Fruit fly (Drosophila melanogaster) whole organism, embryonic: ENCODE measurements around the gene dmrt93B.

Experiments used
- Aef1 ChIP-seq: fragments of 200-800 bp; sonication (Bioruptor generic); IDR thresholded peaks from 3 replicates; pipeline ENCODE4 v1.3.6; 2022; ENCODE audit warnings: missing biosample characterization, missing genetic modification characterization
- CG10959 ChIP-seq: fragments of 200-800 bp; sonication (Bioruptor generic); IDR thresholded peaks from 2 replicates; pipeline ENCODE4 v1.3.6; 2022; ENCODE audit warnings: missing biosample characterization, missing genetic modification characterization
- CG13287 ChIP-seq: fragments of 200-800 bp; sonication (Bioruptor generic); IDR thresholded peaks from 2 replicates; pipeline ENCODE4 v1.3.6; 2022; ENCODE audit warnings: missing biosample characterization, missing genetic modification characterization; ENCODE audit not compliant: partially characterized antibody
- CG13424 ChIP-seq: fragments of 200-800 bp; sonication (Bioruptor generic); optimal IDR thresholded peaks from 2 replicates; lab custom pipeline; 2019; ENCODE audit warnings: missing biosample characterization, mild to moderate bottlenecking, missing genetic modification characterization, moderate library complexity
- CG14014 ChIP-seq: fragments of 200-800 bp; sonication (Bioruptor generic); IDR thresholded peaks from 2 replicates; pipeline ENCODE4 v1.3.6; 2022; ENCODE audit warnings: missing biosample characterization, missing genetic modification characterization
- CG15011 ChIP-seq: fragments of 200-800 bp; sonication (Bioruptor generic); optimal IDR thresholded peaks from 3 replicates; lab custom pipeline; 2018; ENCODE audit warnings: missing biosample characterization, mild to moderate bottlenecking, missing genetic modification characterization
- CG15514 ChIP-seq: fragments of 200-800 bp; sonication (Bioruptor generic); optimal IDR thresholded peaks from 3 replicates; lab custom pipeline; 2017; ENCODE audit warnings: missing biosample characterization, missing genetic modification characterization, mild to moderate bottlenecking, moderate library complexity, missing genetic modification reagents
- CG17186 ChIP-seq: fragments of 200-800 bp; sonication (Bioruptor generic); optimal IDR thresholded peaks from 3 replicates; lab custom pipeline; 2017; ENCODE audit warnings: missing biosample characterization, missing genetic modification reagents, missing genetic modification characterization
- CG17568 ChIP-seq: fragments of 200-800 bp; sonication (Bioruptor generic); optimal IDR thresholded peaks from 2 replicates; lab custom pipeline; 2018; ENCODE audit warnings: missing biosample characterization, mild to moderate bottlenecking, missing genetic modification characterization, moderate library complexity
- CG2712 ChIP-seq: fragments of 200-800 bp; optimal IDR thresholded peaks from 3 replicates; lab custom pipeline; 2019; ENCODE audit warnings: missing biosample characterization, mild to moderate bottlenecking, missing genetic modification characterization, moderate library complexity
- CG30403 ChIP-seq: fragments of 200-800 bp; sonication (Bioruptor generic); optimal IDR thresholded peaks from 3 replicates; lab custom pipeline; 2016; ENCODE audit warnings: missing biosample characterization, missing genetic modification characterization
- CG31388 ChIP-seq: fragments of 200-800 bp; sonication (Bioruptor generic); optimal IDR thresholded peaks from 2 replicates; lab custom pipeline; 2016; ENCODE audit warnings: missing biosample characterization, missing genetic modification characterization
- CG31441 ChIP-seq: fragments of 200-800 bp; sonication (Bioruptor generic); IDR thresholded peaks from 2 replicates; pipeline ENCODE4 v1.3.6; 2022; ENCODE audit warnings: missing biosample characterization, missing genetic modification characterization
- CG33213 ChIP-seq: fragments of 200-800 bp; sonication (Bioruptor generic); optimal IDR thresholded peaks from 3 replicates; lab custom pipeline; 2016; ENCODE audit warnings: missing biosample characterization, missing genetic modification characterization
- CG34224 ChIP-seq: fragments of 200-800 bp; sonication (Bioruptor generic); IDR thresholded peaks from 3 replicates; pipeline ENCODE4 v1.3.6; 2022; ENCODE audit warnings: missing biosample characterization, missing genetic modification characterization; ENCODE audit not compliant: partially characterized antibody
- CG3726 ChIP-seq: fragments of 200-800 bp; sonication (Bioruptor generic); IDR thresholded peaks from 3 replicates; pipeline ENCODE4, ENCODE4 v1.3.6; 2022; ENCODE audit warnings: missing biosample characterization, missing genetic modification characterization
- CG4854 ChIP-seq: fragments of 200-800 bp; sonication (Bioruptor generic); optimal IDR thresholded peaks from 2 replicates; lab custom pipeline; 2016; ENCODE audit warnings: missing biosample characterization, missing genetic modification characterization, inconsistent platforms
- CrebB ChIP-seq: fragments of 200-800 bp; sonication (Bioruptor generic); optimal IDR thresholded peaks from 3 replicates; lab custom pipeline; 2018; ENCODE audit warnings: missing biosample characterization, mild to moderate bottlenecking, missing genetic modification characterization
- Dll ChIP-seq: fragments of 200-800 bp; sonication (Bioruptor generic); IDR thresholded peaks from 4 replicates; pipeline ENCODE4 v1.3.6; 2022; ENCODE audit warnings: missing biosample characterization, missing genetic modification characterization; ENCODE audit not compliant: partially characterized antibody
- Ets97D ChIP-seq: fragments of 200-800 bp; sonication (Bioruptor generic); optimal IDR thresholded peaks from 3 replicates; lab custom pipeline; 2016; ENCODE audit warnings: missing biosample characterization, missing genetic modification characterization
- Hr3 ChIP-seq: fragments of 200-800 bp; sonication (Bioruptor generic); optimal IDR thresholded peaks from 3 replicates; lab custom pipeline; 2016; ENCODE audit warnings: missing biosample characterization, missing genetic modification characterization
- Lhr ChIP-seq: fragments of 200-800 bp; sonication (Bioruptor generic); optimal IDR thresholded peaks from 3 replicates; lab custom pipeline; 2017; ENCODE audit warnings: mild to moderate bottlenecking, missing biosample characterization, missing genetic modification reagents, missing genetic modification characterization
- Mes4 ChIP-seq: fragments of 200-800 bp; sonication (Bioruptor generic); optimal IDR thresholded peaks from 2 replicates; lab custom pipeline; 2016; ENCODE audit warnings: missing biosample characterization, missing genetic modification characterization
- NfI ChIP-seq: fragments of 200-800 bp; sonication (Bioruptor generic); optimal IDR thresholded peaks from 3 replicates; lab custom pipeline; 2018; ENCODE audit warnings: missing biosample characterization, mild to moderate bottlenecking, missing genetic modification characterization, moderate library complexity
- Opbp ChIP-seq: fragments of 200-800 bp; sonication (Bioruptor generic); IDR thresholded peaks from 3 replicates; pipeline ENCODE4 v1.3.6; 2022; ENCODE audit warnings: missing biosample characterization, missing genetic modification characterization; ENCODE audit not compliant: partially characterized antibody
- Pdp1 ChIP-seq, 2 experiments: fragments of 200-800 bp; sonication (Bioruptor generic); optimal IDR thresholded peaks; 3 replicates each; lab custom pipeline; 2016; ENCODE audit warnings: missing biosample characterization in 2 of 2, missing genetic modification characterization in 2 of 2, mild to moderate bottlenecking in 1 of 2, moderate library complexity in 1 of 2
- Side ChIP-seq: fragments of 200-800 bp; sonication (Bioruptor generic); optimal IDR thresholded peaks from 2 replicates; lab custom pipeline; 2016; ENCODE audit warnings: missing biosample characterization, missing genetic modification characterization
- Sin3A ChIP-seq: fragments of >200 bp; optimal IDR thresholded peaks from 2 replicates; lab custom pipeline; 2018
- Xbp1 ChIP-seq: fragments of 200-800 bp; sonication (Bioruptor generic); optimal IDR thresholded peaks from 3 replicates; lab custom pipeline; 2016; ENCODE audit warnings: missing biosample characterization, mild to moderate bottlenecking, missing genetic modification characterization
- ato ChIP-seq: fragments of 200-800 bp; sonication (Bioruptor generic); IDR thresholded peaks from 2 replicates; pipeline ENCODE4 v1.3.6; 2022; ENCODE audit warnings: missing biosample characterization, missing genetic modification characterization; ENCODE audit not compliant: partially characterized antibody
- bcd ChIP-seq: fragments of 200-800 bp; sonication (Bioruptor generic); optimal IDR thresholded peaks from 2 replicates; lab custom pipeline; 2017; ENCODE audit warnings: missing biosample characterization, mild to moderate bottlenecking, missing genetic modification characterization
- dm ChIP-seq: fragments of 200-800 bp; sonication (Bioruptor generic); optimal IDR thresholded peaks from 3 replicates; lab custom pipeline; 2016; ENCODE audit warnings: missing biosample characterization, missing genetic modification characterization
- dmrt11E ChIP-seq: fragments of 200-800 bp; sonication (Bioruptor generic); optimal IDR thresholded peaks from 3 replicates; lab custom pipeline; 2018; ENCODE audit warnings: missing biosample characterization, mild to moderate bottlenecking, missing genetic modification characterization, moderate library complexity
- dpn ChIP-seq, 2 experiments: fragments of 200-800 bp; sonication (Bioruptor generic); optimal IDR thresholded peaks; 3 replicates each; lab custom pipeline; 2016; ENCODE audit warnings: missing biosample characterization in 2 of 2, missing genetic modification characterization in 2 of 2
- emc ChIP-seq: fragments of 200-800 bp; sonication (Bioruptor generic); optimal IDR thresholded peaks from 2 replicates; lab custom pipeline; 2016; ENCODE audit warnings: missing biosample characterization, missing genetic modification characterization
- ems ChIP-seq: fragments of 200-800 bp; sonication (Bioruptor generic); optimal IDR thresholded peaks from 3 replicates; lab custom pipeline; 2016; ENCODE audit warnings: missing biosample characterization, missing genetic modification characterization
- en ChIP-seq: fragments of 200-800 bp; sonication (Bioruptor generic); optimal IDR thresholded peaks from 2 replicates; lab custom pipeline; 2016; ENCODE audit warnings: missing biosample characterization, missing genetic modification characterization
- fd102C ChIP-seq: fragments of 200-800 bp; sonication (Bioruptor generic); optimal IDR thresholded peaks from 2 replicates; lab custom pipeline; 2018; ENCODE audit warnings: missing biosample characterization, mild to moderate bottlenecking, missing genetic modification characterization, moderate library complexity
- gce ChIP-seq: fragments of 200-800 bp; sonication (Bioruptor generic); IDR thresholded peaks from 3 replicates; pipeline ENCODE4 v1.3.6; 2022; ENCODE audit warnings: missing biosample characterization, missing genetic modification characterization
- gsb-n ChIP-seq: fragments of 200-800 bp; sonication (Bioruptor generic); optimal IDR thresholded peaks from 3 replicates; lab custom pipeline; 2018; ENCODE audit warnings: missing biosample characterization, mild to moderate bottlenecking, missing genetic modification characterization
- hb ChIP-seq: fragments of 200-800 bp; sonication (Bioruptor generic); IDR thresholded peaks from 3 replicates; pipeline ENCODE4 v1.3.6; 2022; ENCODE audit warnings: missing biosample characterization, missing genetic modification characterization; ENCODE audit not compliant: partially characterized antibody
- luna ChIP-seq: fragments of 200-800 bp; sonication (Bioruptor generic); optimal IDR thresholded peaks from 2 replicates; lab custom pipeline; 2016; ENCODE audit warnings: missing biosample characterization, missing genetic modification characterization
- mam ChIP-seq: fragments of 200-800 bp; sonication (Bioruptor generic); optimal IDR thresholded peaks from 3 replicates; lab custom pipeline; 2016; ENCODE audit warnings: missing biosample characterization, missing genetic modification characterization
- oc ChIP-seq: fragments of 200-800 bp; sonication (Bioruptor generic); optimal IDR thresholded peaks from 2 replicates; lab custom pipeline; 2018; ENCODE audit warnings: missing biosample characterization, mild to moderate bottlenecking, missing genetic modification characterization, moderate library complexity
- psq ChIP-seq: fragments of 200-800 bp; sonication (Bioruptor generic); optimal IDR thresholded peaks from 2 replicates; lab custom pipeline; 2017; ENCODE audit warnings: missing biosample characterization, missing genetic modification characterization
- sens-2 ChIP-seq: fragments of 200-800 bp; sonication (Bioruptor generic); IDR thresholded peaks from 2 replicates; pipeline ENCODE4 v1.3.6; 2022; ENCODE audit warnings: missing biosample characterization, missing genetic modification characterization
- sug ChIP-seq: fragments of 200-800 bp; optimal IDR thresholded peaks from 2 replicates; lab custom pipeline; 2019; ENCODE audit warnings: missing biosample characterization, mild to moderate bottlenecking, missing genetic modification characterization, moderate library complexity
- tio ChIP-seq: fragments of 200-800 bp; sonication (Bioruptor generic); optimal IDR thresholded peaks from 2 replicates; lab custom pipeline; 2017; ENCODE audit warnings: missing biosample characterization, missing genetic modification characterization, inconsistent platforms
- tna ChIP-seq: fragments of 200-800 bp; sonication (Bioruptor generic); IDR thresholded peaks from 2 replicates; pipeline ENCODE4 v1.3.6; 2022; ENCODE audit warnings: missing biosample characterization, missing genetic modification characterization; ENCODE audit not compliant: partially characterized antibody
- trem ChIP-seq: fragments of 200-800 bp; optimal IDR thresholded peaks from 3 replicates; lab custom pipeline; 2019; ENCODE audit warnings: missing biosample characterization, mild to moderate bottlenecking, missing genetic modification characterization, moderate library complexity
- vfl ChIP-seq: fragments of 200-800 bp; sonication (Bioruptor generic); optimal IDR thresholded peaks from 2 replicates; lab custom pipeline; 2016; ENCODE audit warnings: missing biosample characterization, missing genetic modification characterization

The dmrt93B gene

DNA sequence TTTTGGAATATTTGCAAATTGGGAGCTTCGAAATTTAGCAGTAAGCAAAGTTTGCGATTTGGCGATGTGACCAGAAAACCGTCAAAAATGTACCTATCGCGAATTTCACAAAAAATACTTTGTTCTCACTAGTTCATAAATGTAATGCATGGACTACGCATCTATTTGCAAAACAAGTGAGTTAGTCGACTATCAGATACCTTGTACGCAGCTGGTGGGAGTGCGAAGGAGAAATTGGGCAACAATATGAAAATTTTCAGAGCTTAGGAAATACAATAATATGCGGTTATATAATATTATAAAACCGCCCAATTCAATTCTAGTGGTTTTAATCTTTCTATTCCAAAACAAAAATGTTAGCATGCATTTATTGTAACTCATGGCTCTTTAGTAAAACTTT, 45.0 kb downstream of the dmrt93B start, which contains the start of gene Bdbt (continued):
- TF ChIP-seq sens-2 (GFP tag; lab: Robert Waterston, UW) (no peak), CG33213 (GFP tag; lab: Kevin White, UChicago) (peak; percentile 27), Aef1 (GFP tag; lab: Robert Waterston, UW) (peak; percentile 40; the same call in 2 of the 3 replicates), dmrt11E (tag; lab: Kevin White, UChicago) (no peak), CG13424 (tag; lab: Kevin White, UChicago) (peak; percentile 5), CG17568 (GFP tag; lab: Kevin White, UChicago) (no peak), CG15514 (GFP tag; lab: Kevin White, UChicago) (peak; percentile 81), Hr3 (GFP tag; lab: Kevin White, UChicago) (peak; percentile 28), Lhr (GFP tag; lab: Kevin White, UChicago) (peak; percentile 40), CG15011 (no peak), ems (GFP tag; lab: Kevin White, UChicago) (peak; percentile 35), luna (GFP tag; lab: Kevin White, UChicago) (no peak), CG17186 (peak; percentile 16), Xbp1 (GFP tag; lab: Kevin White, UChicago) (peak; percentile 53), Sin3A (peak; percentile 6), gce (GFP tag; lab: Robert Waterston, UW) (no peak), CG4854 (GFP tag; lab: Kevin White, UChicago) (no peak), psq (GFP tag; lab: Kevin White, UChicago) (no peak), gsb-n (no peak), mam (peak; percentile 39), dpn (GFP tag; optimal IDR thresholded peaks at IDR 0.05; lab: Kevin White, UChicago) (peak; percentile 50 to 56), ato (peak; percentile 81), en (GFP tag; lab: Kevin White, UChicago) (no peak), CG30403 (GFP tag; lab: Kevin White, UChicago) (peak; percentile 39), tna (GFP tag; lab: Robert Waterston, UW) (peak; percentile 95), CG14014 (GFP tag; lab: Robert Waterston, UW) (peak; percentile 49; the same call in 1 of the 2 replicates), Mes4 (no peak), Dll (GFP tag; lab: Robert Waterston, UW) (peak; percentile 60; the same call in 3 of the 4 replicates), Pdp1 (GFP tag; optimal IDR thresholded peaks at IDR 0.05; lab: Kevin White, UChicago) (peak; percentile 13 to 94), NfI (GFP tag; lab: Kevin White, UChicago) (peak; percentile 10), hb (GFP tag; lab: Robert Waterston, UW) (peak; percentile 89), vfl (GFP tag; lab: Kevin White, UChicago) (no peak), fd102C (GFP tag; lab: Kevin White, UChicago) (no peak), oc (tag; lab: Kevin White, UChicago) (no peak), CrebB (tag; lab: Kevin White, UChicago) (no peak), bcd (GFP tag; lab: Kevin White, UChicago) (peak; percentile 43), CG31441 (GFP tag; lab: Robert Waterston, UW) (no peak), CG13287 (GFP tag; lab: Robert Waterston, UW) (peak; percentile 79), tio (no peak), dm (GFP tag; lab: Kevin White, UChicago) (peak; percentile 34), Opbp (GFP tag; lab: Robert Waterston, UW) (peak; percentile 73; the same call in 2 of the 3 replicates), trem (tag; lab: Kevin White, UChicago) (no peak), emc (no peak), CG31388 (no peak), CG34224 (GFP tag; lab: Robert Waterston, UW) (peak; percentile 74), CG2712 (tag; lab: Kevin White, UChicago) (no peak), Side (GFP tag; lab: Kevin White, UChicago) (peak; percentile 10), sug (peak; percentile 27), CG3726 (GFP tag; lab: Robert Waterston, UW) (no peak), CG10959 (GFP tag; lab: Robert Waterston, UW) (no peak), Ets97D (GFP tag; lab: Kevin White, UChicago) (peak; percentile 52)
